Fruit fly (Drosophila melanogaster) whole organism, embryonic: ENCODE data around the gene veli.

Experiments used
- Atf3 ChIP-seq: fragments of 200-800 bp; sonication (Bioruptor generic); optimal IDR thresholded peaks from 3 replicates; lab custom pipeline; 2016; ENCODE audit warnings: missing biosample characterization, missing genetic modification characterization
- Atf6 ChIP-seq: fragments of 200-800 bp; sonication (Bioruptor generic); IDR thresholded peaks from 2 replicates; pipeline ENCODE4 v1.3.6; 2022; ENCODE audit warnings: missing biosample characterization, missing genetic modification characterization
- CG10267 ChIP-seq: fragments of 200-800 bp; sonication (Bioruptor generic); optimal IDR thresholded peaks from 2 replicates; lab custom pipeline; 2018; ENCODE audit warnings: missing biosample characterization, mild to moderate bottlenecking, missing genetic modification characterization, moderate library complexity
- CG10274 ChIP-seq: fragments of 200-800 bp; sonication (Bioruptor generic); optimal IDR thresholded peaks from 3 replicates; lab custom pipeline; 2017; ENCODE audit warnings: missing biosample characterization, mild to moderate bottlenecking, missing genetic modification characterization
- CG16779 ChIP-seq: fragments of 200-800 bp; sonication (Bioruptor generic); IDR thresholded peaks from 2 replicates; pipeline ENCODE4 v1.3.6; 2022; ENCODE audit warnings: missing biosample characterization, missing genetic modification characterization
- CG30020 ChIP-seq: fragments of 200-800 bp; optimal IDR thresholded peaks from 2 replicates; lab custom pipeline; 2019; ENCODE audit warnings: missing biosample characterization, mild to moderate bottlenecking, missing genetic modification characterization, moderate library complexity
- CG31388 ChIP-seq: fragments of 200-800 bp; sonication (Bioruptor generic); optimal IDR thresholded peaks from 2 replicates; lab custom pipeline; 2016; ENCODE audit warnings: missing biosample characterization, missing genetic modification characterization
- CkIIα-i1 ChIP-seq: fragments of 200-800 bp; sonication (Bioruptor generic); IDR thresholded peaks from 2 replicates; pipeline ENCODE4 v1.3.6; 2022; ENCODE audit warnings: missing biosample characterization, missing genetic modification characterization
- HLH4C ChIP-seq: fragments of 200-800 bp; sonication (Bioruptor generic); IDR thresholded peaks from 3 replicates; pipeline ENCODE4 v1.3.6; 2022; ENCODE audit warnings: missing biosample characterization, missing genetic modification characterization; ENCODE audit not compliant: partially characterized antibody
- Hsf ChIP-seq: fragments of 200-800 bp; sonication (Bioruptor generic); optimal IDR thresholded peaks from 3 replicates; lab custom pipeline; 2016; ENCODE audit warnings: missing biosample characterization, missing genetic modification characterization
- Rx ChIP-seq: fragments of 200-800 bp; sonication (Bioruptor generic); IDR thresholded peaks from 2 replicates; pipeline ENCODE4 v1.3.6; 2022; ENCODE audit warnings: missing biosample characterization, missing genetic modification characterization
- dati ChIP-seq: fragments of 200-800 bp; sonication (Bioruptor generic); IDR thresholded peaks from 2 replicates; pipeline ENCODE4 v1.3.6; 2022; ENCODE audit warnings: missing biosample characterization, missing genetic modification characterization
- scrt ChIP-seq: fragments of 200-800 bp; sonication (Bioruptor generic); optimal IDR thresholded peaks from 2 replicates; lab custom pipeline; 2018; ENCODE audit warnings: missing biosample characterization, mild to moderate bottlenecking, missing genetic modification characterization, moderate library complexity
- toy ChIP-seq: fragments of 200-800 bp; sonication (Bioruptor generic); IDR thresholded peaks from 2 replicates; pipeline ENCODE4 v1.3.6; 2022; ENCODE audit warnings: missing biosample characterization, missing genetic modification characterization

- TF ChIP-seq scrt = no peak
- TF ChIP-seq Atf6 (GFP tag; lab: Robert Waterston, UW) = no peak
- TF ChIP-seq CG10274 (GFP tag; lab: Kevin White, UChicago) = no peak
- TF ChIP-seq toy (GFP tag; lab: Robert Waterston, UW) = no peak
- TF ChIP-seq CG30020 = no peak
- no peak for TF ChIP-seq HLH4C (GFP tag; lab: Robert Waterston, UW)
- no peak for TF ChIP-seq CkIIα-i1 (GFP tag; lab: Robert Waterston, UW)
- no peak for TF ChIP-seq Rx (GFP tag; lab: Robert Waterston, UW)
- TF ChIP-seq dati (GFP tag; lab: Robert Waterston, UW) = no peak
- no peak for TF ChIP-seq CG10267 (tag; lab: Kevin White, UChicago)
- TF ChIP-seq Hsf (GFP tag; lab: Kevin White, UChicago) = no peak
- no peak for TF ChIP-seq CG16779 (GFP tag; lab: Robert Waterston, UW)
- no peak for TF ChIP-seq Atf3 (GFP tag; lab: Kevin White, UChicago)
- no peak for TF ChIP-seq CG31388
Observed at dm6 chr3R:25032686-25033085, 32.7 kb downstream of the veli start.
